Fruit fly (Drosophila melanogaster): ENCODE data around the gene term.

- TF ChIP-seq Sin3A (optimal IDR thresholded peaks at IDR 0.05), result no peak
- TF ChIP-seq psq (optimal IDR thresholded peaks at IDR 0.05), result no peak
Measured at dm6 chr3L:18603125-18603524, 9.6 kb upstream of the term start, which contains the start of gene CG18234.
